Worm (Caenorhabditis elegans) whole organism, L1 larva: ENCODE measurements around the gene wee-1.3.

Source experiments
- C04F5.9 ChIP-seq: sonication (generic microtip); optimal IDR thresholded peaks from 2 replicates; lab custom pipeline; 2016; ENCODE audit warnings: missing genetic modification characterization, missing compliant biosample characterization
- F16B12.6 ChIP-seq: fragments of 150-350 bp; optimal IDR thresholded peaks from 2 replicates; lab custom pipeline; 2014; ENCODE audit warnings: missing biosample characterization, missing genetic modification characterization
- aha-1 ChIP-seq: fragments of 150-350 bp; optimal IDR thresholded peaks from 2 replicates; lab custom pipeline; 2014; ENCODE audit warnings: missing biosample characterization, missing genetic modification characterization
- ama-1 ChIP-seq: fragments of 150-350 bp; optimal IDR thresholded peaks from 2 replicates; lab custom pipeline; 2014
- blmp-1 ChIP-seq: fragments of 150-350 bp; optimal IDR thresholded peaks from 2 replicates; lab custom pipeline; 2014; ENCODE audit warnings: missing biosample characterization, missing genetic modification characterization
- ceh-63 ChIP-seq: fragments of 200-800 bp; sonication (Bioruptor generic); optimal IDR thresholded peaks from 2 replicates; lab custom pipeline; 2018; ENCODE audit warnings: mild to moderate bottlenecking, missing genetic modification characterization, missing compliant biosample characterization
- ceh-8 ChIP-seq: fragments of 200-800 bp; sonication (Bioruptor generic); optimal IDR thresholded peaks from 2 replicates; lab custom pipeline; 2018; ENCODE audit warnings: mild to moderate bottlenecking, missing genetic modification characterization, moderate library complexity, missing compliant biosample characterization
- ceh-82 ChIP-seq, 3 experiments: fragments of 150-350 bp in 1 of 3; sonication (generic microtip) in 2 of 3; optimal IDR thresholded peaks; 2 replicates each; lab custom pipeline; 2014 to 2017; ENCODE audit warnings: missing biosample characterization in 3 of 3, missing genetic modification characterization in 3 of 3
- ceh-88 ChIP-seq: fragments of 200-800 bp; sonication (Bioruptor generic); IDR thresholded peaks from 2 replicates; pipeline ENCODE4 v1.3.6; 2022; ENCODE audit warnings: missing genetic modification characterization, missing compliant biosample characterization
- ceh-90 ChIP-seq: sonication (generic microtip); optimal IDR thresholded peaks from 2 replicates; lab custom pipeline; 2016; ENCODE audit warnings: missing genetic modification characterization, missing compliant biosample characterization
- ces-1 ChIP-seq: fragments of 150-350 bp; optimal IDR thresholded peaks from 2 replicates; lab custom pipeline; 2014; ENCODE audit warnings: missing biosample characterization, missing genetic modification reagents, missing genetic modification characterization
- dpl-1 ChIP-seq, 3 experiments: fragments of 150-350 bp in 2 of 3; sonication (generic microtip) in 1 of 3; optimal IDR thresholded peaks; 2 replicates each; lab custom pipeline; 2014 to 2017; ENCODE audit warnings: missing biosample characterization in 3 of 3, missing genetic modification characterization in 3 of 3, missing genetic modification reagents in 3 of 3
- egl-27 ChIP-seq, 2 experiments: fragments of 150-350 bp in 1 of 2; sonication (generic microtip); optimal IDR thresholded peaks; 3 replicates each; lab custom pipeline; 2017 to 2018; ENCODE audit warnings: missing biosample characterization in 2 of 2, missing genetic modification characterization in 2 of 2, missing genetic modification reagents in 2 of 2
- elt-2 ChIP-seq: sonication (generic microtip); optimal IDR thresholded peaks from 2 replicates; lab custom pipeline; 2016; ENCODE audit warnings: missing genetic modification characterization, mild to moderate bottlenecking, inconsistent platforms, missing compliant biosample characterization, missing genetic modification reagents
- elt-3 ChIP-seq, 6 experiments: fragments of 150-350 bp in 1 of 6; sonication (generic microtip); optimal IDR thresholded peaks; 2 replicates each; lab custom pipeline; 2017 to 2018; ENCODE audit warnings: missing biosample characterization in 6 of 6, missing genetic modification characterization in 6 of 6, inconsistent platforms in 1 of 6
- ets-5 ChIP-seq: fragments of 200-800 bp; sonication (Bioruptor generic); IDR thresholded peaks from 2 replicates; pipeline ENCODE4 v1.3.6; 2022; ENCODE audit warnings: missing genetic modification characterization, missing compliant biosample characterization
- fkh-10 ChIP-seq: sonication (generic microtip); optimal IDR thresholded peaks from 2 replicates; lab custom pipeline; 2017; ENCODE audit warnings: missing biosample characterization, missing genetic modification reagents, missing genetic modification characterization
- fkh-4 ChIP-seq: sonication (generic microtip); optimal IDR thresholded peaks from 2 replicates; lab custom pipeline; 2016; ENCODE audit warnings: missing compliant biosample characterization, missing genetic modification characterization, borderline replicate concordance
- fkh-8 ChIP-seq: sonication (generic microtip); optimal IDR thresholded peaks from 2 replicates; lab custom pipeline; 2016; ENCODE audit warnings: mild to moderate bottlenecking, missing genetic modification characterization, missing compliant biosample characterization
- fos-1 ChIP-seq: fragments of 150-350 bp; optimal IDR thresholded peaks from 2 replicates; lab custom pipeline; 2014; ENCODE audit warnings: missing biosample characterization, missing genetic modification characterization
- hlh-17 ChIP-seq: fragments of 200-800 bp; sonication (Bioruptor generic); optimal IDR thresholded peaks from 2 replicates; lab custom pipeline; 2018; ENCODE audit warnings: missing genetic modification characterization, mild to moderate bottlenecking, missing compliant biosample characterization, moderate library complexity, borderline replicate concordance
- hlh-4 ChIP-seq: sonication (generic microtip); optimal IDR thresholded peaks from 2 replicates; lab custom pipeline; 2016; ENCODE audit warnings: mild to moderate bottlenecking, missing genetic modification characterization, missing compliant biosample characterization
- irx-1 ChIP-seq: sonication (generic microtip); optimal IDR thresholded peaks from 2 replicates; lab custom pipeline; 2016; ENCODE audit warnings: missing genetic modification characterization, missing compliant biosample characterization
- isw-1 ChIP-seq: fragments of 200-800 bp; sonication (Bioruptor generic); IDR thresholded peaks from 2 replicates; pipeline ENCODE4 v1.3.6; 2022; ENCODE audit warnings: missing genetic modification characterization, missing compliant biosample characterization
- jun-1 ChIP-seq: fragments of 150-350 bp; optimal IDR thresholded peaks from 2 replicates; lab custom pipeline; 2014; ENCODE audit warnings: missing biosample characterization, missing genetic modification reagents, missing genetic modification characterization
- lin-39 ChIP-seq: fragments of 150-350 bp; optimal IDR thresholded peaks from 2 replicates; lab custom pipeline; 2014; ENCODE audit warnings: missing biosample characterization, missing genetic modification reagents, missing genetic modification characterization
- lir-3 ChIP-seq: sonication (generic microtip); optimal IDR thresholded peaks from 2 replicates; lab custom pipeline; 2016; ENCODE audit warnings: mild to moderate bottlenecking, missing genetic modification characterization, moderate library complexity, missing compliant biosample characterization; ENCODE audit not compliant: poor library complexity
- lsy-2 ChIP-seq, 2 experiments: fragments of 150-350 bp; optimal IDR thresholded peaks; 2 replicates each; lab custom pipeline; 2014; ENCODE audit warnings: missing biosample characterization in 2 of 2, missing genetic modification characterization in 2 of 2
- mdl-1 ChIP-seq, 2 experiments: fragments of 150-350 bp; optimal IDR thresholded peaks; 2 replicates each; lab custom pipeline; 2014 to 2017; ENCODE audit warnings: missing biosample characterization in 2 of 2, missing genetic modification characterization in 2 of 2, inconsistent platforms in 1 of 2
- mef-2 ChIP-seq: fragments of 150-350 bp; optimal IDR thresholded peaks from 2 replicates; lab custom pipeline; 2014; ENCODE audit warnings: missing biosample characterization, missing genetic modification characterization
- mep-1 ChIP-seq: fragments of 150-350 bp; optimal IDR thresholded peaks from 2 replicates; lab custom pipeline; 2014; ENCODE audit warnings: missing biosample characterization, missing genetic modification characterization
- nhr-12 ChIP-seq: sonication (generic microtip); optimal IDR thresholded peaks from 2 replicates; lab custom pipeline; 2017; ENCODE audit warnings: missing biosample characterization, missing genetic modification characterization
- nhr-20 ChIP-seq: sonication (generic microtip); optimal IDR thresholded peaks from 2 replicates; lab custom pipeline; 2016; ENCODE audit warnings: mild to moderate bottlenecking, missing genetic modification characterization, missing compliant biosample characterization
- nhr-28 ChIP-seq: fragments of 150-350 bp; optimal IDR thresholded peaks from 2 replicates; lab custom pipeline; 2014; ENCODE audit warnings: missing biosample characterization, missing genetic modification characterization
- nhr-76 ChIP-seq: sonication (generic microtip); optimal IDR thresholded peaks from 2 replicates; lab custom pipeline; 2017; ENCODE audit warnings: missing biosample characterization, missing genetic modification characterization
- nhr-77 ChIP-seq: fragments of 150-350 bp; optimal IDR thresholded peaks from 2 replicates; lab custom pipeline; 2014; ENCODE audit warnings: missing biosample characterization, missing genetic modification characterization
- nhr-85 ChIP-seq: sonication (generic microtip); peaks from one replicate; lab custom pipeline; 2016; ENCODE audit warnings: missing genetic modification characterization, inconsistent platforms, missing compliant biosample characterization
- nhr-90 ChIP-seq: sonication (generic microtip); optimal IDR thresholded peaks from 2 replicates; lab custom pipeline; 2016; ENCODE audit warnings: mild to moderate bottlenecking, missing genetic modification characterization, missing compliant biosample characterization; ENCODE audit not compliant: poor library complexity
- pqm-1 ChIP-seq: sonication (generic microtip); optimal IDR thresholded peaks from 3 replicates; lab custom pipeline; 2017; ENCODE audit warnings: missing biosample characterization, missing genetic modification characterization
- rnt-1 ChIP-seq: sonication (generic microtip); optimal IDR thresholded peaks from 2 replicates; lab custom pipeline; 2016; ENCODE audit warnings: mild to moderate bottlenecking, missing genetic modification characterization, moderate library complexity, missing compliant biosample characterization
- skn-1 ChIP-seq: fragments of 150-350 bp; optimal IDR thresholded peaks from 2 replicates; lab custom pipeline; 2014; ENCODE audit warnings: missing biosample characterization, missing genetic modification characterization
- snu-23 ChIP-seq: sonication (generic microtip); optimal IDR thresholded peaks from 2 replicates; lab custom pipeline; 2016; ENCODE audit warnings: missing genetic modification characterization, missing compliant biosample characterization
- sox-4 ChIP-seq: sonication (generic microtip); optimal IDR thresholded peaks from 2 replicates; lab custom pipeline; 2016; ENCODE audit warnings: missing genetic modification characterization, missing compliant biosample characterization
- sptf-1 ChIP-seq: fragments of 150-350 bp; optimal IDR thresholded peaks from 2 replicates; lab custom pipeline; 2014; ENCODE audit warnings: missing biosample characterization, missing genetic modification characterization
- tlp-1 ChIP-seq: fragments of 150-350 bp; optimal IDR thresholded peaks from 2 replicates; lab custom pipeline; 2014; ENCODE audit warnings: missing biosample characterization, missing genetic modification characterization
- unc-130 ChIP-seq: fragments of 150-350 bp; optimal IDR thresholded peaks from 2 replicates; lab custom pipeline; 2017; ENCODE audit warnings: missing biosample characterization, missing genetic modification characterization, inconsistent platforms
- unc-30 ChIP-seq: sonication (generic microtip); optimal IDR thresholded peaks from 2 replicates; lab custom pipeline; 2017; ENCODE audit warnings: missing biosample characterization, missing genetic modification characterization
- unc-62 ChIP-seq: fragments of 150-350 bp; optimal IDR thresholded peaks from 2 replicates; lab custom pipeline; 2014; ENCODE audit warnings: missing biosample characterization, missing genetic modification reagents, missing genetic modification characterization
- unc-86 ChIP-seq: sonication (generic microtip); optimal IDR thresholded peaks from 2 replicates; lab custom pipeline; 2016; ENCODE audit warnings: missing genetic modification characterization, missing compliant biosample characterization
- unc-98 ChIP-seq: fragments of 200-800 bp; sonication (Bioruptor generic); IDR thresholded peaks from 2 replicates; pipeline ENCODE4 v1.3.6; 2022; ENCODE audit warnings: missing genetic modification characterization, missing compliant biosample characterization
- xbp-1 ChIP-seq: sonication (generic microtip); optimal IDR thresholded peaks from 2 replicates; lab custom pipeline; 2016; ENCODE audit warnings: missing genetic modification characterization, missing compliant biosample characterization
- zag-1 ChIP-seq: fragments of 150-350 bp; optimal IDR thresholded peaks from 2 replicates; lab custom pipeline; 2014; ENCODE audit warnings: missing biosample characterization, missing genetic modification characterization
- zip-4 ChIP-seq: fragments of 200-800 bp; sonication (Bioruptor generic); optimal IDR thresholded peaks from 2 replicates; lab custom pipeline; 2018; ENCODE audit warnings: mild to moderate bottlenecking, missing genetic modification characterization, moderate library complexity, missing compliant biosample characterization

Gene wee-1.3

ce11 chrII:9716417-9717039 lies at the start of gene wee-1.3:
wee-1.3 (minus strand) TSS chrII:9716467.
- peak; percentile 90 for TF ChIP-seq rnt-1 (tag; lab: Kevin White, UChicago)
- TF ChIP-seq lsy-2 (tag; optimal IDR thresholded peaks at IDR 0.05; lab: Kevin White, UChicago): peak; percentile 92 to 95
- peak; percentile 29 for TF ChIP-seq zip-4 (GFP tag; lab: Kevin White, UChicago)
- TF ChIP-seq fkh-10 (GFP tag; lab: Kevin White, UChicago): no peak
- no peak for TF ChIP-seq sptf-1 (tag; lab: Kevin White, UChicago)
- peak in 3 of 6 experiments; percentile 49 to 81 (median 66) for TF ChIP-seq elt-3 (tag; optimal IDR thresholded peaks at IDR 0.05; lab: Kevin White, UChicago)
- no peak for TF ChIP-seq unc-30 (tag; lab: Kevin White, UChicago)
- no peak for TF ChIP-seq ces-1 (GFP tag; lab: Kevin White, UChicago)
- TF ChIP-seq xbp-1 (tag; lab: Kevin White, UChicago): peak; percentile 83
- TF ChIP-seq C04F5.9 (tag; lab: Kevin White, UChicago): peak; percentile 81
- peak; percentile 7 for TF ChIP-seq elt-2 (tag; lab: Kevin White, UChicago)
- TF ChIP-seq hlh-17 (GFP tag; lab: Kevin White, UChicago): no peak
- TF ChIP-seq unc-62: no peak
- TF ChIP-seq unc-98 (GFP tag; lab: Robert Waterston, UW): no peak
- TF ChIP-seq hlh-4 (tag; lab: Kevin White, UChicago): no peak
- TF ChIP-seq zag-1 (tag; lab: Kevin White, UChicago): no peak
- no peak for TF ChIP-seq nhr-12
- TF ChIP-seq lin-39: peak; percentile 58
- no peak for TF ChIP-seq pqm-1 (tag; lab: Kevin White, UChicago)
- peak; percentile 90 for TF ChIP-seq nhr-85 (tag; lab: Kevin White, UChicago)
- peak; percentile 88 for TF ChIP-seq nhr-20 (tag; lab: Kevin White, UChicago)
- peak; percentile 78 for TF ChIP-seq nhr-90 (tag; lab: Kevin White, UChicago)
- TF ChIP-seq unc-86 (tag; lab: Kevin White, UChicago): peak; percentile 72
- TF ChIP-seq fkh-4: no peak
- peak; percentile 83 for TF ChIP-seq unc-130
- peak; percentile 90 for TF ChIP-seq mep-1
- TF ChIP-seq fos-1 (tag; lab: Kevin White, UChicago): peak; percentile 37
- TF ChIP-seq ets-5 (GFP tag; lab: Robert Waterston, UW): no peak
- TF ChIP-seq skn-1 (tag; lab: Kevin White, UChicago): peak; percentile 83
- no peak for TF ChIP-seq ceh-63 (GFP tag; lab: Kevin White, UChicago)
- TF ChIP-seq isw-1 (GFP tag; lab: Robert Waterston, UW): peak; percentile 79
- no peak for TF ChIP-seq ama-1 (lab: Kevin White, UChicago)
- peak; percentile 48 for TF ChIP-seq ceh-8 (GFP tag; lab: Kevin White, UChicago)
- peak; percentile 99 for TF ChIP-seq F16B12.6 (tag; lab: Kevin White, UChicago)
- peak; percentile 88 for TF ChIP-seq snu-23 (GFP tag; lab: Kevin White, UChicago)
- no peak for TF ChIP-seq aha-1 (tag; lab: Kevin White, UChicago)
- peak; percentile 66 to 89 (median 69) for TF ChIP-seq ceh-82 (tag; optimal IDR thresholded peaks at IDR 0.05; lab: Kevin White, UChicago)
- TF ChIP-seq lir-3 (tag; lab: Kevin White, UChicago): peak; percentile 58
- peak; percentile 75 for TF ChIP-seq fkh-8 (tag; lab: Kevin White, UChicago)
- TF ChIP-seq ceh-90 (tag; lab: Kevin White, UChicago): no peak
- no peak for TF ChIP-seq egl-27 (tag; optimal IDR thresholded peaks at IDR 0.05; lab: Kevin White, UChicago)
- TF ChIP-seq irx-1 (tag; lab: Kevin White, UChicago): peak; percentile 61
- peak; percentile 78 for TF ChIP-seq jun-1 (tag; lab: Kevin White, UChicago)
- TF ChIP-seq mef-2 (tag; lab: Kevin White, UChicago): peak; percentile 30
- peak; percentile 21 for TF ChIP-seq sox-4 (tag; lab: Kevin White, UChicago)
- peak in 1 of 2 experiments; percentile 77 for TF ChIP-seq mdl-1 (tag; optimal IDR thresholded peaks at IDR 0.05; lab: Kevin White, UChicago)
- TF ChIP-seq nhr-76 (tag; lab: Kevin White, UChicago): no peak
- TF ChIP-seq nhr-28: no peak
- TF ChIP-seq dpl-1 (GFP tag; optimal IDR thresholded peaks at IDR 0.05; lab: Kevin White, UChicago): peak; percentile 99 to 100 (median 99)
- TF ChIP-seq tlp-1 (tag; lab: Kevin White, UChicago): no peak
- TF ChIP-seq blmp-1 (tag; lab: Kevin White, UChicago): peak; percentile 77
- TF ChIP-seq ceh-88 (GFP tag; lab: Robert Waterston, UW): no peak
- TF ChIP-seq nhr-77 (tag; lab: Kevin White, UChicago): peak; percentile 83
